Worm (Caenorhabditis elegans) whole organism, L1 larva: Measurements from ENCODE around the gene ZK1307.7.

Experiments used
- ceh-8 ChIP-seq: fragments of 200-800 bp; sonication (Bioruptor generic); optimal IDR thresholded peaks from 2 replicates; lab custom pipeline; 2018; ENCODE audit warnings: mild to moderate bottlenecking, missing genetic modification characterization, moderate library complexity, missing compliant biosample characterization
- ceh-88 ChIP-seq: fragments of 200-800 bp; sonication (Bioruptor generic); IDR thresholded peaks from 2 replicates; pipeline ENCODE4 v1.3.6; 2022; ENCODE audit warnings: missing genetic modification characterization, missing compliant biosample characterization
- ceh-90 ChIP-seq: sonication (generic microtip); optimal IDR thresholded peaks from 2 replicates; lab custom pipeline; 2016; ENCODE audit warnings: missing genetic modification characterization, missing compliant biosample characterization
- ces-1 ChIP-seq: fragments of 150-350 bp; optimal IDR thresholded peaks from 2 replicates; lab custom pipeline; 2014; ENCODE audit warnings: missing biosample characterization, missing genetic modification reagents, missing genetic modification characterization
- dsc-1 ChIP-seq: sonication (generic microtip); optimal IDR thresholded peaks from 2 replicates; lab custom pipeline; 2016; ENCODE audit warnings: mild to moderate bottlenecking, missing genetic modification characterization, missing compliant biosample characterization
- efl-1 ChIP-seq, 4 experiments: fragments of 150-350 bp; optimal IDR thresholded peaks in 3 of 4; peaks in 1 of 4; 1 replicate in 1 of 4; 2 replicates in 3 of 4; lab custom pipeline; 2014; ENCODE audit warnings: missing biosample characterization in 2 of 4, missing genetic modification characterization in 2 of 4, missing genetic modification reagents in 2 of 4
- efl-3 ChIP-seq: fragments of 200-800 bp; sonication (Bioruptor generic); optimal IDR thresholded peaks from 2 replicates; lab custom pipeline; 2018; ENCODE audit warnings: mild to moderate bottlenecking, missing genetic modification characterization, missing compliant biosample characterization
- egl-13 ChIP-seq: sonication (generic microtip); optimal IDR thresholded peaks from 2 replicates; lab custom pipeline; 2016; ENCODE audit warnings: missing genotype, missing genetic modification reagents, missing genetic modification characterization, missing compliant biosample characterization
- egl-27 ChIP-seq, 2 experiments: fragments of 150-350 bp in 1 of 2; sonication (generic microtip); optimal IDR thresholded peaks; 3 replicates each; lab custom pipeline; 2017 to 2018; ENCODE audit warnings: missing biosample characterization in 2 of 2, missing genetic modification characterization in 2 of 2, missing genetic modification reagents in 2 of 2
- elt-2 ChIP-seq: sonication (generic microtip); optimal IDR thresholded peaks from 2 replicates; lab custom pipeline; 2016; ENCODE audit warnings: missing genetic modification characterization, mild to moderate bottlenecking, inconsistent platforms, missing compliant biosample characterization, missing genetic modification reagents
- ets-5 ChIP-seq: fragments of 200-800 bp; sonication (Bioruptor generic); IDR thresholded peaks from 2 replicates; pipeline ENCODE4 v1.3.6; 2022; ENCODE audit warnings: missing genetic modification characterization, missing compliant biosample characterization
- fos-1 ChIP-seq: fragments of 150-350 bp; optimal IDR thresholded peaks from 2 replicates; lab custom pipeline; 2014; ENCODE audit warnings: missing biosample characterization, missing genetic modification characterization
- hlh-17 ChIP-seq: fragments of 200-800 bp; sonication (Bioruptor generic); optimal IDR thresholded peaks from 2 replicates; lab custom pipeline; 2018; ENCODE audit warnings: missing genetic modification characterization, mild to moderate bottlenecking, missing compliant biosample characterization, moderate library complexity, borderline replicate concordance
- irx-1 ChIP-seq: sonication (generic microtip); optimal IDR thresholded peaks from 2 replicates; lab custom pipeline; 2016; ENCODE audit warnings: missing genetic modification characterization, missing compliant biosample characterization
- isw-1 ChIP-seq: fragments of 200-800 bp; sonication (Bioruptor generic); IDR thresholded peaks from 2 replicates; pipeline ENCODE4 v1.3.6; 2022; ENCODE audit warnings: missing genetic modification characterization, missing compliant biosample characterization
- jun-1 ChIP-seq: fragments of 150-350 bp; optimal IDR thresholded peaks from 2 replicates; lab custom pipeline; 2014; ENCODE audit warnings: missing biosample characterization, missing genetic modification reagents, missing genetic modification characterization
- lin-14 ChIP-seq: fragments of 200-800 bp; sonication (Bioruptor generic); optimal IDR thresholded peaks from 2 replicates; lab custom pipeline; 2018; ENCODE audit warnings: mild to moderate bottlenecking, missing genetic modification characterization, moderate library complexity, missing compliant biosample characterization
- lin-15B ChIP-seq: fragments of 150-350 bp; sonication (generic microtip); optimal IDR thresholded peaks from 3 replicates; lab custom pipeline; 2014; ENCODE audit warnings: missing biosample characterization, missing genetic modification characterization
- lin-35 ChIP-seq, 2 experiments: fragments of 150-350 bp; optimal IDR thresholded peaks; 2 replicates each; lab custom pipeline; 2014; ENCODE audit warnings: missing biosample characterization in 2 of 2, missing genetic modification characterization in 2 of 2, missing genetic modification reagents in 2 of 2
- lin-39 ChIP-seq: fragments of 150-350 bp; optimal IDR thresholded peaks from 2 replicates; lab custom pipeline; 2014; ENCODE audit warnings: missing biosample characterization, missing genetic modification reagents, missing genetic modification characterization
- lsy-2 ChIP-seq, 2 experiments: fragments of 150-350 bp; optimal IDR thresholded peaks; 2 replicates each; lab custom pipeline; 2014; ENCODE audit warnings: missing biosample characterization in 2 of 2, missing genetic modification characterization in 2 of 2
- nhr-20 ChIP-seq: sonication (generic microtip); optimal IDR thresholded peaks from 2 replicates; lab custom pipeline; 2016; ENCODE audit warnings: mild to moderate bottlenecking, missing genetic modification characterization, missing compliant biosample characterization
- nhr-28 ChIP-seq: fragments of 150-350 bp; optimal IDR thresholded peaks from 2 replicates; lab custom pipeline; 2014; ENCODE audit warnings: missing biosample characterization, missing genetic modification characterization
- nhr-76 ChIP-seq: sonication (generic microtip); optimal IDR thresholded peaks from 2 replicates; lab custom pipeline; 2017; ENCODE audit warnings: missing biosample characterization, missing genetic modification characterization
- nhr-77 ChIP-seq: fragments of 150-350 bp; optimal IDR thresholded peaks from 2 replicates; lab custom pipeline; 2014; ENCODE audit warnings: missing biosample characterization, missing genetic modification characterization
- nhr-84 ChIP-seq: sonication (generic microtip); optimal IDR thresholded peaks from 2 replicates; lab custom pipeline; 2017; ENCODE audit warnings: missing biosample characterization, missing genetic modification characterization
- nhr-85 ChIP-seq: sonication (generic microtip); peaks from one replicate; lab custom pipeline; 2016; ENCODE audit warnings: missing genetic modification characterization, inconsistent platforms, missing compliant biosample characterization
- pag-3 ChIP-seq: sonication (generic microtip); optimal IDR thresholded peaks from 2 replicates; lab custom pipeline; 2017; ENCODE audit warnings: missing genetic modification characterization, mild to moderate bottlenecking, missing compliant biosample characterization, antibody characterized with exemption, borderline replicate concordance; ENCODE audit not compliant: insufficient read depth
- pax-3 ChIP-seq: fragments of 200-800 bp; sonication (Bioruptor generic); optimal IDR thresholded peaks from 2 replicates; lab custom pipeline; 2018; ENCODE audit warnings: mild to moderate bottlenecking, missing genetic modification characterization, moderate library complexity, missing compliant biosample characterization
- rnt-1 ChIP-seq: sonication (generic microtip); optimal IDR thresholded peaks from 2 replicates; lab custom pipeline; 2016; ENCODE audit warnings: mild to moderate bottlenecking, missing genetic modification characterization, moderate library complexity, missing compliant biosample characterization
- sox-4 ChIP-seq: sonication (generic microtip); optimal IDR thresholded peaks from 2 replicates; lab custom pipeline; 2016; ENCODE audit warnings: missing genetic modification characterization, missing compliant biosample characterization
- sptf-1 ChIP-seq: fragments of 150-350 bp; optimal IDR thresholded peaks from 2 replicates; lab custom pipeline; 2014; ENCODE audit warnings: missing biosample characterization, missing genetic modification characterization
- swsn-7 ChIP-seq: sonication (generic microtip); optimal IDR thresholded peaks from 2 replicates; lab custom pipeline; 2016; ENCODE audit warnings: missing genetic modification characterization, missing compliant biosample characterization
- unc-86 ChIP-seq: sonication (generic microtip); optimal IDR thresholded peaks from 2 replicates; lab custom pipeline; 2016; ENCODE audit warnings: missing genetic modification characterization, missing compliant biosample characterization
- unc-98 ChIP-seq: fragments of 200-800 bp; sonication (Bioruptor generic); IDR thresholded peaks from 2 replicates; pipeline ENCODE4 v1.3.6; 2022; ENCODE audit warnings: missing genetic modification characterization, missing compliant biosample characterization
- vab-15 ChIP-seq: sonication (generic microtip); optimal IDR thresholded peaks from 2 replicates; lab custom pipeline; 2017; ENCODE audit warnings: missing genotype, mild to moderate bottlenecking, missing genetic modification characterization, missing compliant biosample characterization
- zag-1 ChIP-seq: fragments of 150-350 bp; optimal IDR thresholded peaks from 2 replicates; lab custom pipeline; 2014; ENCODE audit warnings: missing biosample characterization, missing genetic modification characterization

The ZK1307.7 gene

DNA sequence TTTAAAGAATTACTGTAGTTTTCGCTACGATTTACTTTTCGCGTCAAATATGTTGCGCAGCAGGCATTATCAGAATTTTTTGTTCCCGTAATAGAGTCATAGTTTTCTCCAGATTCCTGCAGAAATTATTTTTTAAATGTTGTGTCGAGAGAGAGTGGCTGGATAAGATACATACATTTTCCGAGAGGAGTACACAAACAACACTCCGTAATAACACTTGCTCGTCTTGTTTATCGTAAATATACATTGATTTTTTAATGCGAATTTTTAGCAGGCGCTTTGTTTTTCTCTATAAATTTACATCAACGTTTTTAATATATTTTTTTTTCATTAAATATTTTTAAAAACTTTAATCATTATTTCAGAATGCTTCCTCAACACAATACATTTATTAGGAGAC lies 32.6 kb downstream of the ZK1307.7 start, which contains the start of gene taf-8 (continued):
- TF ChIP-seq nhr-20 (tag; lab: Kevin White, UChicago) = peak; percentile 79
- TF ChIP-seq sptf-1 = no peak
- TF ChIP-seq unc-86 (tag; lab: Kevin White, UChicago) = peak; percentile 20
- peak; percentile 57 for TF ChIP-seq lin-39 (tag; lab: Kevin White, UChicago)
- no peak for TF ChIP-seq egl-27 (tag; optimal IDR thresholded peaks at IDR 0.05; lab: Kevin White, UChicago)
- TF ChIP-seq vab-15 (tag; lab: Kevin White, UChicago) = no peak
- TF ChIP-seq swsn-7 (tag; lab: Kevin White, UChicago) = peak; percentile 71
- no peak for TF ChIP-seq ceh-8
- TF ChIP-seq lin-14 (GFP tag; lab: Kevin White, UChicago) = peak; percentile 71
- peak; percentile 22 for TF ChIP-seq nhr-77 (tag; lab: Kevin White, UChicago)
- TF ChIP-seq pag-3 = no peak
- TF ChIP-seq irx-1 (tag; lab: Kevin White, UChicago) = peak; percentile 32
- peak; percentile 8 for TF ChIP-seq egl-13 (tag; lab: Kevin White, UChicago)
- TF ChIP-seq ceh-88 (GFP tag; lab: Robert Waterston, UW) = 0 out of 2 replicates have a peak, but pooled peaks have one; percentile 15
- TF ChIP-seq nhr-85 (tag; lab: Kevin White, UChicago) = peak; percentile 84
- peak; percentile 82 to 83 for TF ChIP-seq lsy-2 (tag; optimal IDR thresholded peaks at IDR 0.05; lab: Kevin White, UChicago)
- TF ChIP-seq efl-1 (optimal IDR thresholded peaks at IDR 0.05; lab: Kevin White, UChicago) = peak; percentile 60 to 76
- peak; percentile 65 to 97 for TF ChIP-seq efl-1 (GFP tag; optimal IDR thresholded peaks at IDR 0.05 in 1 of 2; lab: Kevin White, UChicago)
- TF ChIP-seq pax-3 (tag; lab: Kevin White, UChicago) = no peak
- TF ChIP-seq ets-5 (GFP tag; lab: Robert Waterston, UW) = no peak
- no peak for TF ChIP-seq nhr-76
- TF ChIP-seq fos-1 = peak; percentile 37
- TF ChIP-seq lin-15B = peak; percentile 24
- no peak for TF ChIP-seq nhr-28 (tag; lab: Kevin White, UChicago)
- TF ChIP-seq, all 84 proteins: peak for 40

DNA sequence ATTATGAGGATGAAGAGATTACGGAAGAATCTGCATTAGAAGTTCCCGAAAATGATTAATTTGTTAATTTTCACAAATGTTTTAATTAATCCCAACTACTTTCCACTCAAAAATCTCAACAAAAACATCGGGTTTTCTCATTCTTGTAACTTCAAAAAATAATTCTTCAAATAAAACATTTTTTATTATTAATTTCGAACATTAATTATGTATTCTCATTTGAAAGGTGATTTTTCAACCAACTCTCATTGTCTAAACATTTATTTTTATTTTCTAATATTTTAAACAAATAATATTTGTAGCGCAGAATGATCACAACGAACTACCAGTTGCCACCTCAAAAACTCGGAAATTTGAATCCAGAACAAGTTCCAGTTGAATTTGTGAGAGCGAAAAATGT lies 34.9 kb downstream of the ZK1307.7 start, which contains the start of gene ZK1320.7:
TSS of gene ZK1320.7 (plus strand) at position 301 of the 400 bp plus-strand sequence.
- TF ChIP-seq lin-35 (GFP tag; optimal IDR thresholded peaks at IDR 0.05; lab: Kevin White, UChicago) = no peak
- TF ChIP-seq nhr-84 = no peak
- TF ChIP-seq efl-1 (optimal IDR thresholded peaks at IDR 0.05; lab: Kevin White, UChicago) = no peak
- TF ChIP-seq efl-1 (GFP tag; optimal IDR thresholded peaks at IDR 0.05 in 1 of 2; lab: Kevin White, UChicago) = peak in 1 of 2 experiments; percentile 1
- no peak for TF ChIP-seq efl-3 (GFP tag; lab: Kevin White, UChicago)
- TF ChIP-seq nhr-28 (tag; lab: Kevin White, UChicago) = no peak
- no peak for TF ChIP-seq isw-1 (GFP tag; lab: Robert Waterston, UW)
- TF ChIP-seq, all 84 proteins: peak for 1

ce11 chrII:9674678-9675077 lies 38.3 kb downstream of the ZK1307.7 start, which contains the start of gene arc-1:
Gene arc-1, plus strand, starts transcription at chrII:9674978.
- TF ChIP-seq zag-1 (tag; lab: Kevin White, UChicago) (no peak), ceh-90 (tag; lab: Kevin White, UChicago) (no peak), nhr-84 (no peak), ces-1 (GFP tag; lab: Kevin White, UChicago) (no peak), jun-1 (tag; lab: Kevin White, UChicago) (no peak), unc-98 (no peak), elt-2 (tag; lab: Kevin White, UChicago) (no peak), rnt-1 (tag; lab: Kevin White, UChicago) (no peak), dsc-1 (tag; lab: Kevin White, UChicago) (no peak), ceh-88 (GFP tag; lab: Robert Waterston, UW) (no peak), sox-4 (tag; lab: Kevin White, UChicago) (no peak), pag-3 (no peak)

- TF ChIP-seq hlh-17 (no peak), elt-2 (tag; lab: Kevin White, UChicago) (peak; percentile 17), dsc-1 (tag; lab: Kevin White, UChicago) (peak; percentile 14)
Measured at ce11 chrII:9677470-9677869, 41.1 kb downstream of the ZK1307.7 start.
